Fruit fly (Drosophila melanogaster) S2 (cell line): ENCODE data around the gene Cpr23B.

ENCODE experiments used
- CG8478 ChIP-seq: fragments of >200 bp; optimal IDR thresholded peaks from 2 replicates; lab custom pipeline; 2018
- CTCF ChIP-seq, 2 experiments: fragments of >200 bp; optimal IDR thresholded peaks; 2 replicates each; lab custom pipeline; 2018

DNA sequence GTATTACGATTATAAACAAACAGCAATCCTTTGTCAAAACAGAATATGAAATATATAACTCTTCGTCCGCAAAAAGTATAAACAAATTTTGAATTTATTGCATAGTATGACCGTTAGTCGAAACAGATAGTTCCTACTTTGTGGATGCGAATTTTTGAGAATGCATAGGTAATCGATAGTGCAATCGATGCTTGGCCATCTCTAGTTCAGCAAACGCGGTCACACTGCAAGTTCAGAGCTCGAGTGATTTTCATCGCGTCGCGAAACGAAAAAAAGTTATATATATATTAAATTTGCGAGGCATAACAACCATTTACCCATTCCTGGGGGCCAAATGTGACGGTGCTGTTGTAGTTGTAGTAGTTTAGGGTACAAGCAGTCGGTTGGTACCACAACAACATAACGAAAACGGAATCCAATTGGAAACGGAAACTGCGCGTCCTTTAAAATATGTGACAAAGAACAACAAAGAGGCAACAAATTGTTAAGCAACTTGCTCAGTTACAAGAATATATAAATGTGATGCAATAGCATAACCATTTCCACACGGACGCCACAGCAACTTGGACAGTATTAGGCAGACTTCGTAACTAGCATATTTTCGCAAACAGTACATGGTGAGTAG is 18.9 kb downstream of the Cpr23B start, which contains the start of gene CG2991:
- TF ChIP-seq CTCF (optimal IDR thresholded peaks at IDR 0.05; lab: Kevin White, UChicago) (peak; percentile 7 to 57), CG8478 (no peak)
